Worm (Caenorhabditis elegans) whole organism, L4/young adult: ENCODE measurements around the gene C24D10.4.

Experiments used
- W03F9.2 ChIP-seq: fragments of 150-350 bp; optimal IDR thresholded peaks from 2 replicates; lab custom pipeline; 2014; ENCODE audit warnings: missing biosample characterization, missing genetic modification characterization
- dao-5 ChIP-seq: sonication (generic microtip); optimal IDR thresholded peaks from 2 replicates; lab custom pipeline; 2016; ENCODE audit warnings: missing genotype, missing genetic modification characterization, moderate library complexity, missing compliant biosample characterization
- him-1 ChIP-seq: sonication (generic microtip); optimal IDR thresholded peaks from 2 replicates; lab custom pipeline; 2016; ENCODE audit warnings: missing genotype, missing genetic modification reagents, missing genetic modification characterization, missing compliant biosample characterization

ce11 chrIV:5139972-5140371 lies 20.4 kb upstream of the C24D10.4 start:
- TF ChIP-seq dao-5 (tag; lab: Kevin White, UChicago) = no peak
- TF ChIP-seq him-1 = no peak
- TF ChIP-seq W03F9.2 (tag; lab: Kevin White, UChicago) = no peak
